Fruit fly (Drosophila melanogaster) whole organism, adult: Measurements from ENCODE around the gene CG14017.
A peak's percentile ranks its signal among the peaks of the same experiment; 100 is the strongest.

ENCODE experiments used
- CG14711 ChIP-seq: fragments of 200-800 bp; sonication (Bioruptor generic); optimal IDR thresholded peaks from 2 replicates; lab custom pipeline; 2018; ENCODE audit warnings: missing biosample characterization, mild to moderate bottlenecking, missing genetic modification characterization, moderate library complexity
- CG5204 ChIP-seq: fragments of 200-800 bp; sonication (Bioruptor generic); optimal IDR thresholded peaks from 2 replicates; lab custom pipeline; 2016; ENCODE audit warnings: missing biosample characterization, missing genetic modification characterization
- CG7045 ChIP-seq: fragments of 200-800 bp; sonication (Bioruptor generic); optimal IDR thresholded peaks from 2 replicates; lab custom pipeline; 2017; ENCODE audit warnings: missing biosample characterization, mild to moderate bottlenecking, missing genetic modification characterization
- CG7101 ChIP-seq: fragments of 200-800 bp; sonication (Bioruptor generic); optimal IDR thresholded peaks from 2 replicates; lab custom pipeline; 2018; ENCODE audit warnings: missing biosample characterization, mild to moderate bottlenecking, missing genetic modification characterization, moderate library complexity
- Clk ChIP-seq: fragments of 200-800 bp; sonication (Bioruptor generic); optimal IDR thresholded peaks from 2 replicates; lab custom pipeline; 2017; ENCODE audit warnings: missing biosample characterization, missing genetic modification characterization
- Crg-1 ChIP-seq: fragments of 200-800 bp; sonication (Bioruptor generic); optimal IDR thresholded peaks from 2 replicates; lab custom pipeline; 2016; ENCODE audit warnings: missing biosample characterization, missing genetic modification characterization
- Hr96 ChIP-seq: fragments of 200-800 bp; sonication (Bioruptor generic); optimal IDR thresholded peaks from 2 replicates; lab custom pipeline; 2016; ENCODE audit warnings: missing biosample characterization, missing genetic modification characterization
- kay ChIP-seq: fragments of 200-800 bp; sonication (Bioruptor generic); peaks from one replicate; lab custom pipeline; 2016; ENCODE audit warnings: missing biosample characterization, missing genetic modification characterization, borderline replicate concordance

DNA sequence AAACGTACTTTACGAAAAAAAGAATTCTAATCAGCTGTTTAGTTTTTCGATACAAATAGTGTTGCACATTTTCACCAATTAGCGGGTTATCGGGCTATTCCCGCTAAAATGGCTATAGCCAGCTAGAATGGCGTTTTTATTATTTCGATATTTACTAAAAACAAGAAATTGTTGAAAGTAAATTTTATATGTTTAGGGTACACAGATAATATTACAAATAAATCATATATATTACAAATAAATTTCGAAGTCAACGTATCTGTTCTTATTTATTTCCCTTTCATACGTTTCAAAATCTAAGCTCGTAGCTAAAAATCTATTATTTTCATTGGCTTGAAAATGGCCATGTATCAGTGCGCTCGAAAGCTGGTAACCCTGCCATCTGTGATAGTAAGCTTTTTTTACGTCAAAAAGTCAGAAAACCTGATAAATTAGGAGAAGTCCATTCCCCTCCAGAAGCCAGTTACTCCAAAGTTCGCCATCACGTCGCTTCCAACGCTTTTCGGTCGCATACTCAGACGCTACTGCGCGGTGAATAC is 33.8 kb upstream of the CG14017 start, which contains the start of the genes CG7382 and cl:
- peak; percentile 36 for TF ChIP-seq CG7045 (GFP tag; lab: Kevin White, UChicago)
- TF ChIP-seq Clk, result no peak
- TF ChIP-seq kay (GFP tag; lab: Kevin White, UChicago), result no peak
- TF ChIP-seq Hr96 (GFP tag; lab: Kevin White, UChicago), result no peak
- peak; percentile 21 for TF ChIP-seq CG7101 (tag; lab: Kevin White, UChicago)
- TF ChIP-seq CG5204 (GFP tag; lab: Kevin White, UChicago), result no peak
- TF ChIP-seq CG14711 (tag; lab: Kevin White, UChicago), result peak; percentile 92
- no peak for TF ChIP-seq Crg-1 (GFP tag; lab: Kevin White, UChicago)
